Worm (Caenorhabditis elegans): Measurements from ENCODE around the gene act-1.

ce11 chrV:11078104-11078724 is 2.6 kb upstream of the act-1 start, which contains the start of gene act-2:
- TF ChIP-seq him-1 (tag; optimal IDR thresholded peaks at IDR 0.05), result no peak
- no peak for TF ChIP-seq dao-5 (tag; optimal IDR thresholded peaks at IDR 0.05)
- TF ChIP-seq W03F9.2 (tag; optimal IDR thresholded peaks at IDR 0.05), result peak; percentile 80

All from whole organism, L4/young adult.